Worm (Caenorhabditis elegans): ENCODE data around the gene T24A6.1.

- TF ChIP-seq ztf-11 (tag; optimal IDR thresholded peaks at IDR 0.05) (no peak), mab-5 (tag; optimal IDR thresholded peaks at IDR 0.05) (no peak), nhr-77 (tag; optimal IDR thresholded peaks at IDR 0.05) (no peak), zag-1 (tag; optimal IDR thresholded peaks at IDR 0.05) (no peak), elt-3 (tag; optimal IDR thresholded peaks at IDR 0.05) (no peak), nhr-6 (tag; optimal IDR thresholded peaks at IDR 0.05) (no peak), nhr-12 (tag; optimal IDR thresholded peaks at IDR 0.05) (no peak), lin-39 (tag; optimal IDR thresholded peaks at IDR 0.05) (no peak), ZK546.5 (tag; optimal IDR thresholded peaks at IDR 0.05) (no peak), lin-13 (GFP tag; optimal IDR thresholded peaks at IDR 0.05) (no peak), ama-1 (optimal IDR thresholded peaks at IDR 0.05) (no peak)
Measured at ce11 chrV:3605325-3605724, 46.5 kb downstream of the T24A6.1 start, which contains the start of gene T22F3.8.

All from whole organism, L2 larva.